Worm (Caenorhabditis elegans) whole organism, L2 larva: ENCODE measurements around the gene B0454.26.

Experiments used
- C34F6.9 ChIP-seq: fragments of 150-350 bp; optimal IDR thresholded peaks from 2 replicates; lab custom pipeline; 2014; ENCODE audit warnings: missing biosample characterization, missing genetic modification characterization
- R02D3.7 ChIP-seq: fragments of 150-350 bp; optimal IDR thresholded peaks from 2 replicates; lab custom pipeline; 2014; ENCODE audit warnings: missing biosample characterization, missing genetic modification characterization
- Y55F3AM.14 ChIP-seq: fragments of 200-800 bp; sonication (Bioruptor generic); optimal IDR thresholded peaks from 2 replicates; lab custom pipeline; 2018; ENCODE audit warnings: mild to moderate bottlenecking, missing genetic modification characterization, missing compliant biosample characterization
- alr-1 ChIP-seq: fragments of 150-350 bp; optimal IDR thresholded peaks from 2 replicates; lab custom pipeline; 2014; ENCODE audit warnings: missing biosample characterization, missing genetic modification characterization
- aly-2 ChIP-seq: fragments of 150-350 bp; optimal IDR thresholded peaks from 2 replicates; lab custom pipeline; 2014; ENCODE audit warnings: missing biosample characterization, missing genetic modification characterization
- ama-1 ChIP-seq: fragments of 150-350 bp; optimal IDR thresholded peaks from 2 replicates; lab custom pipeline; 2018; ENCODE audit warnings: inconsistent platforms
- blmp-1 ChIP-seq: sonication (generic microtip); optimal IDR thresholded peaks from 2 replicates; lab custom pipeline; 2017; ENCODE audit warnings: missing genetic modification characterization, mild to moderate bottlenecking, missing compliant biosample characterization, antibody characterized with exemption, moderate library complexity; ENCODE audit not compliant: insufficient read depth
- ceh-16 ChIP-seq: fragments of 150-350 bp; optimal IDR thresholded peaks from 2 replicates; lab custom pipeline; 2014; ENCODE audit warnings: missing biosample characterization, missing genetic modification characterization
- ceh-82 ChIP-seq: fragments of 150-350 bp; optimal IDR thresholded peaks from 2 replicates; lab custom pipeline; 2014; ENCODE audit warnings: missing biosample characterization, missing genetic modification characterization
- crh-2 ChIP-seq: sonication (generic microtip); optimal IDR thresholded peaks from 2 replicates; lab custom pipeline; 2017; ENCODE audit warnings: missing biosample characterization, missing genetic modification characterization
- dmd-4 ChIP-seq: sonication (generic microtip); optimal IDR thresholded peaks from 2 replicates; lab custom pipeline; 2017; ENCODE audit warnings: missing biosample characterization, missing genetic modification characterization
- egl-27 ChIP-seq: sonication (generic microtip); optimal IDR thresholded peaks from 3 replicates; lab custom pipeline; 2017; ENCODE audit warnings: missing biosample characterization, missing genetic modification reagents, missing genetic modification characterization
- gmeb-1 ChIP-seq: fragments of 150-350 bp; optimal IDR thresholded peaks from 2 replicates; lab custom pipeline; 2014; ENCODE audit warnings: missing biosample characterization, missing genetic modification characterization
- lin-13 ChIP-seq: fragments of 150-350 bp; optimal IDR thresholded peaks from 2 replicates; lab custom pipeline; 2014; ENCODE audit warnings: missing biosample characterization, missing genetic modification reagents, missing genetic modification characterization
- lsy-2 ChIP-seq, 2 experiments: fragments of 150-350 bp in 1 of 2; sonication (generic microtip) in 1 of 2; optimal IDR thresholded peaks; 2 replicates each; lab custom pipeline; 2014 to 2017; ENCODE audit warnings: missing biosample characterization in 2 of 2, missing genetic modification characterization in 2 of 2
- mab-5 ChIP-seq: fragments of 150-350 bp; optimal IDR thresholded peaks from 2 replicates; lab custom pipeline; 2014; ENCODE audit warnings: missing biosample characterization, missing genetic modification characterization
- mbf-1 ChIP-seq: sonication (generic microtip); optimal IDR thresholded peaks from 2 replicates; lab custom pipeline; 2017; ENCODE audit warnings: missing biosample characterization, missing genetic modification characterization
- mdl-1 ChIP-seq, 2 experiments: fragments of 150-350 bp in 1 of 2; sonication (generic microtip) in 1 of 2; optimal IDR thresholded peaks; 2 replicates each; lab custom pipeline; 2017; ENCODE audit warnings: missing biosample characterization in 2 of 2, missing genetic modification characterization in 2 of 2
- nhr-11 ChIP-seq: fragments of 150-350 bp; optimal IDR thresholded peaks from 2 replicates; lab custom pipeline; 2014; ENCODE audit warnings: missing biosample characterization, missing genetic modification characterization
- nhr-12 ChIP-seq: fragments of 150-350 bp; optimal IDR thresholded peaks from 2 replicates; lab custom pipeline; 2014; ENCODE audit warnings: missing biosample characterization, missing genetic modification characterization
- nhr-129 ChIP-seq: fragments of 150-350 bp; optimal IDR thresholded peaks from 2 replicates; lab custom pipeline; 2014; ENCODE audit warnings: missing biosample characterization, missing genetic modification characterization
- nhr-21 ChIP-seq: fragments of 150-350 bp; optimal IDR thresholded peaks from 2 replicates; lab custom pipeline; 2014; ENCODE audit warnings: missing biosample characterization, missing genetic modification characterization
- nhr-23 ChIP-seq: fragments of 150-350 bp; optimal IDR thresholded peaks from 2 replicates; lab custom pipeline; 2014; ENCODE audit warnings: missing biosample characterization, missing genetic modification reagents, missing genetic modification characterization
- nhr-237 ChIP-seq: fragments of 150-350 bp; optimal IDR thresholded peaks from 2 replicates; lab custom pipeline; 2014; ENCODE audit warnings: missing biosample characterization, missing genetic modification characterization
- nhr-25 ChIP-seq: fragments of 150-350 bp; sonication (generic microtip); optimal IDR thresholded peaks from 3 replicates; lab custom pipeline; 2014; ENCODE audit warnings: missing biosample characterization, missing genetic modification characterization
- nhr-6 ChIP-seq: fragments of 150-350 bp; optimal IDR thresholded peaks from 2 replicates; lab custom pipeline; 2014; ENCODE audit warnings: missing biosample characterization, missing genetic modification characterization
- nhr-77 ChIP-seq: fragments of 150-350 bp; optimal IDR thresholded peaks from 2 replicates; lab custom pipeline; 2014; ENCODE audit warnings: missing biosample characterization, missing genetic modification characterization
- peb-1 ChIP-seq: fragments of 150-350 bp; optimal IDR thresholded peaks from 2 replicates; lab custom pipeline; 2014; ENCODE audit warnings: missing biosample characterization, missing genetic modification characterization
- sem-4 ChIP-seq: fragments of 150-350 bp; optimal IDR thresholded peaks from 2 replicates; lab custom pipeline; 2014; ENCODE audit warnings: missing biosample characterization, missing genetic modification reagents, missing genetic modification characterization
- skn-1 ChIP-seq: sonication (generic microtip); optimal IDR thresholded peaks from 2 replicates; lab custom pipeline; 2017; ENCODE audit warnings: missing biosample characterization, missing genetic modification characterization
- sma-3 ChIP-seq: sonication (generic microtip); optimal IDR thresholded peaks from 2 replicates; lab custom pipeline; 2016; ENCODE audit warnings: missing genetic modification reagents, missing genetic modification characterization, missing compliant biosample characterization
- unc-55 ChIP-seq: fragments of 150-350 bp; sonication (generic microtip); optimal IDR thresholded peaks from 3 replicates; lab custom pipeline; 2014; ENCODE audit warnings: missing biosample characterization, missing genetic modification reagents, missing genetic modification characterization
- unc-62 ChIP-seq: fragments of 150-350 bp; optimal IDR thresholded peaks from 2 replicates; lab custom pipeline; 2014; ENCODE audit warnings: missing biosample characterization, missing genetic modification reagents, missing genetic modification characterization
- zag-1 ChIP-seq: fragments of 150-350 bp; optimal IDR thresholded peaks from 2 replicates; lab custom pipeline; 2014; ENCODE audit warnings: missing biosample characterization, missing genetic modification characterization
- ztf-1 ChIP-seq: fragments of 200-800 bp; sonication (Bioruptor generic); conservative IDR thresholded peaks from 2 replicates; pipeline ENCODE4 v1.3.6; 2022; ENCODE audit warnings: missing genetic modification characterization, missing compliant biosample characterization
- ztf-11 ChIP-seq: sonication (generic microtip); optimal IDR thresholded peaks from 2 replicates; lab custom pipeline; 2017; ENCODE audit warnings: missing biosample characterization, missing genetic modification characterization
- ztf-4 ChIP-seq: fragments of 150-350 bp; optimal IDR thresholded peaks from 2 replicates; lab custom pipeline; 2014; ENCODE audit warnings: missing biosample characterization, missing genetic modification characterization

B0454.26 gene

ce11 chrII:3066401-3066800, 28.0 kb upstream of the B0454.26 start:
- TF ChIP-seq nhr-23, result no peak
- no peak for TF ChIP-seq mbf-1 (tag; lab: Kevin White, UChicago)
- TF ChIP-seq blmp-1, result no peak
- no peak for TF ChIP-seq gmeb-1 (tag; lab: Kevin White, UChicago)
- TF ChIP-seq ztf-11 (tag; lab: Kevin White, UChicago), result no peak
- no peak for TF ChIP-seq nhr-25 (tag; lab: Kevin White, UChicago)
- TF ChIP-seq lin-13 (GFP tag; lab: Kevin White, UChicago), result no peak
- no peak for TF ChIP-seq nhr-11
- no peak for TF ChIP-seq mdl-1 (tag; optimal IDR thresholded peaks at IDR 0.05; lab: Kevin White, UChicago)
- no peak for TF ChIP-seq ztf-1 (GFP tag; lab: Robert Waterston, UW)
- no peak for TF ChIP-seq nhr-237 (tag; lab: Kevin White, UChicago)
- no peak for TF ChIP-seq peb-1
- TF ChIP-seq alr-1 (tag; lab: Kevin White, UChicago), result no peak
- no peak for TF ChIP-seq ztf-4 (tag; lab: Kevin White, UChicago)
- no peak for TF ChIP-seq C34F6.9 (tag; lab: Kevin White, UChicago)

ce11 chrII:3065086-3065485, 26.7 kb upstream of the B0454.26 start:
- TF ChIP-seq aly-2 (tag; lab: Kevin White, UChicago) (no peak), nhr-12 (tag; lab: Kevin White, UChicago) (no peak), zag-1 (no peak), R02D3.7 (tag; lab: Kevin White, UChicago) (no peak), ceh-16 (tag; lab: Kevin White, UChicago) (no peak), nhr-129 (tag; lab: Kevin White, UChicago) (no peak), sma-3 (no peak), mdl-1 (tag; optimal IDR thresholded peaks at IDR 0.05; lab: Kevin White, UChicago) (no peak), nhr-77 (tag; lab: Kevin White, UChicago) (no peak), ama-1 (lab: Kevin White, UChicago) (no peak), nhr-237 (tag; lab: Kevin White, UChicago) (no peak), ztf-1 (GFP tag; lab: Robert Waterston, UW) (no peak), nhr-21 (no peak)

ce11 chrII:3064631-3065030, 26.3 kb upstream of the B0454.26 start:
- TF ChIP-seq ama-1 (lab: Kevin White, UChicago) (no peak), Y55F3AM.14 (GFP tag; lab: Kevin White, UChicago) (no peak), crh-2 (tag; lab: Kevin White, UChicago) (no peak), nhr-23 (no peak), egl-27 (no peak), ztf-4 (tag; lab: Kevin White, UChicago) (no peak), nhr-25 (tag; lab: Kevin White, UChicago) (no peak), R02D3.7 (tag; lab: Kevin White, UChicago) (no peak), nhr-77 (tag; lab: Kevin White, UChicago) (no peak), nhr-11 (no peak)
- TF ChIP-seq, all 48 proteins: peak for 0

ce11 chrII:3063984-3064383, 25.6 kb upstream of the B0454.26 start:
- TF ChIP-seq unc-55 (GFP tag; lab: Kevin White, UChicago) (no peak), gmeb-1 (tag; lab: Kevin White, UChicago) (no peak), nhr-12 (tag; lab: Kevin White, UChicago) (no peak), lsy-2 (tag; optimal IDR thresholded peaks at IDR 0.05; lab: Kevin White, UChicago) (no peak), nhr-21 (no peak), nhr-6 (tag; lab: Kevin White, UChicago) (no peak), mab-5 (tag; lab: Kevin White, UChicago) (no peak), unc-62 (GFP tag; lab: Kevin White, UChicago) (no peak), R02D3.7 (tag; lab: Kevin White, UChicago) (no peak), blmp-1 (no peak), dmd-4 (tag; lab: Kevin White, UChicago) (no peak), skn-1 (tag; lab: Kevin White, UChicago) (no peak), peb-1 (no peak), aly-2 (tag; lab: Kevin White, UChicago) (no peak), sem-4 (tag; lab: Kevin White, UChicago) (no peak), ztf-4 (tag; lab: Kevin White, UChicago) (no peak), alr-1 (tag; lab: Kevin White, UChicago) (no peak), ceh-82 (tag; lab: Kevin White, UChicago) (no peak)
